Fruit fly (Drosophila melanogaster): Measurements from ENCODE around the gene OdsH.

The OdsH gene

dm6 chrX:17821466-17821865 is 30.7 kb downstream of the OdsH start:
- TF ChIP-seq Nf-YB (GFP tag; optimal IDR thresholded peaks at IDR 0.05) (peak; percentile 66), klu (GFP tag; IDR thresholded peaks at IDR 0.05) (peak; percentile 38; the same call in 1 of the 2 replicates), Atf-2 (GFP tag; optimal IDR thresholded peaks at IDR 0.05) (no peak), CG11504 (tag; optimal IDR thresholded peaks at IDR 0.05) (no peak), Pdp1 (GFP tag; optimal IDR thresholded peaks at IDR 0.05) (peak in 1 of 2 experiments; percentile 18), Scr (GFP tag; IDR thresholded peaks at IDR 0.05; ENCODE audit: partially characterized antibody) (peak; percentile 16; the same call in 1 of the 2 replicates), ro (GFP tag; IDR thresholded peaks at IDR 0.05) (no peak), sug (tag; optimal IDR thresholded peaks at IDR 0.05) (no peak), CG4820 (GFP tag; optimal IDR thresholded peaks at IDR 0.05) (no peak), CG3995 (GFP tag; optimal IDR thresholded peaks at IDR 0.05) (peak; percentile 96), ase (GFP tag; IDR thresholded peaks at IDR 0.05) (no peak), B-H2 (GFP tag; optimal IDR thresholded peaks at IDR 0.05) (peak; percentile 2), insv (GFP tag; optimal IDR thresholded peaks at IDR 0.05) (peak in 1 of 2 experiments; percentile 34), Nf-YC (tag; optimal IDR thresholded peaks at IDR 0.05) (peak; percentile 83), CG17385 (GFP tag; optimal IDR thresholded peaks at IDR 0.05) (peak; percentile 13), crol (GFP tag; IDR thresholded peaks at IDR 0.05) (peak; percentile 94), abd-A (tag; optimal IDR thresholded peaks at IDR 0.05) (peak; percentile 28), Bgb (GFP tag; IDR thresholded peaks at IDR 0.05; ENCODE audit: partially characterized antibody) (no peak), exex (tag; optimal IDR thresholded peaks at IDR 0.05) (peak; percentile 76), chinmo (GFP tag; IDR thresholded peaks at IDR 0.05; ENCODE audit: partially characterized antibody) (0 out of 4 replicates have a peak, but pooled peaks have one; percentile 35), HmgZ (tag; optimal IDR thresholded peaks at IDR 0.05) (peak; percentile 16), ftz-f1 (GFP tag; optimal IDR thresholded peaks at IDR 0.05) (peak; percentile 38), CG31441 (GFP tag; IDR thresholded peaks at IDR 0.05) (peak; percentile 34; the same call in 1 of the 2 replicates), mirr (GFP tag; optimal IDR thresholded peaks at IDR 0.05) (peak; percentile 66), CG1832 (GFP tag; optimal IDR thresholded peaks at IDR 0.05) (peak; percentile 69), sr (GFP tag; IDR thresholded peaks at IDR 0.05) (peak; percentile 35; the same call in 1 of the 3 replicates)

- TF ChIP-seq Hand (GFP tag; optimal IDR thresholded peaks at IDR 0.05) (peak; percentile 38), CG34376 (GFP tag; optimal IDR thresholded peaks at IDR 0.05) (peak; percentile 40), tin (GFP tag; optimal IDR thresholded peaks at IDR 0.05) (no peak), CG18011 (GFP tag; optimal IDR thresholded peaks at IDR 0.05) (no peak), CG18476 (GFP tag; optimal IDR thresholded peaks at IDR 0.05) (no peak), CG17568 (GFP tag; optimal IDR thresholded peaks at IDR 0.05) (no peak), Dek (tag; optimal IDR thresholded peaks at IDR 0.05) (peak; percentile 52), chinmo (GFP tag; IDR thresholded peaks at IDR 0.05; ENCODE audit: partially characterized antibody) (peak; percentile 98), rib (GFP tag; IDR thresholded peaks at IDR 0.05) (0 out of 2 replicates have a peak, but pooled peaks have one; percentile 58), D (optimal IDR thresholded peaks at IDR 0.05) (peak; percentile 20), D (GFP tag; optimal IDR thresholded peaks at IDR 0.05) (no peak), sisA (GFP tag; IDR thresholded peaks at IDR 0.05) (0 out of 2 replicates have a peak, but pooled peaks have one; percentile 19), Fer3 (tag; optimal IDR thresholded peaks at IDR 0.05) (peak; percentile 12), CG3838 (GFP tag; optimal IDR thresholded peaks at IDR 0.05) (no peak), CG1792 (GFP tag; optimal IDR thresholded peaks at IDR 0.05) (no peak), salm (tag; optimal IDR thresholded peaks at IDR 0.05) (no peak), CG10431 (GFP tag; optimal IDR thresholded peaks at IDR 0.05) (no peak), zen (tag; optimal IDR thresholded peaks at IDR 0.05) (peak; percentile 62), HmgZ (tag; optimal IDR thresholded peaks at IDR 0.05) (peak; percentile 72), eve (GFP tag; optimal IDR thresholded peaks at IDR 0.05) (no peak), Gug (GFP tag; IDR thresholded peaks at IDR 0.05) (peak; percentile 70; the same call in 2 of the 4 replicates), Doc2 (GFP tag; IDR thresholded peaks at IDR 0.05) (no peak), CG1024 (GFP tag; IDR thresholded peaks at IDR 0.05) (no peak), knrl (GFP tag; IDR thresholded peaks at IDR 0.05; ENCODE audit: partially characterized antibody) (peak; percentile 97)
Measured at dm6 chrX:17826807-17827703, 36.2 kb downstream of the OdsH start, which contains the start of gene Socs16D. TSS of gene Socs16D (minus strand) at chrX:17827564.
